Fruit fly (Drosophila melanogaster) whole organism: Measurements from ENCODE around the gene Tomosyn.

Experiments
- CG8478 ChIP-seq: fragments of >200 bp; optimal IDR thresholded peaks from 2 replicates; lab custom pipeline; 2018; ENCODE audit warnings: inconsistent platforms
- Dll ChIP-seq: fragments of >200 bp; optimal IDR thresholded peaks from 2 replicates; lab custom pipeline; 2017
- EcR ChIP-seq, 2 experiments: fragments of >200 bp; optimal IDR thresholded peaks; 2 replicates each; lab custom pipeline; 2017; ENCODE audit warnings: missing biosample characterization in 2 of 2, missing genetic modification characterization in 2 of 2, missing genetic modification reagents in 2 of 2
- psq ChIP-seq: fragments of >200 bp; optimal IDR thresholded peaks from 2 replicates; lab custom pipeline; 2017
- usp ChIP-seq: fragments of >200 bp; optimal IDR thresholded peaks from 2 replicates; lab custom pipeline; 2017; ENCODE audit warnings: missing biosample characterization, missing genetic modification characterization, mixed read lengths

DNA sequence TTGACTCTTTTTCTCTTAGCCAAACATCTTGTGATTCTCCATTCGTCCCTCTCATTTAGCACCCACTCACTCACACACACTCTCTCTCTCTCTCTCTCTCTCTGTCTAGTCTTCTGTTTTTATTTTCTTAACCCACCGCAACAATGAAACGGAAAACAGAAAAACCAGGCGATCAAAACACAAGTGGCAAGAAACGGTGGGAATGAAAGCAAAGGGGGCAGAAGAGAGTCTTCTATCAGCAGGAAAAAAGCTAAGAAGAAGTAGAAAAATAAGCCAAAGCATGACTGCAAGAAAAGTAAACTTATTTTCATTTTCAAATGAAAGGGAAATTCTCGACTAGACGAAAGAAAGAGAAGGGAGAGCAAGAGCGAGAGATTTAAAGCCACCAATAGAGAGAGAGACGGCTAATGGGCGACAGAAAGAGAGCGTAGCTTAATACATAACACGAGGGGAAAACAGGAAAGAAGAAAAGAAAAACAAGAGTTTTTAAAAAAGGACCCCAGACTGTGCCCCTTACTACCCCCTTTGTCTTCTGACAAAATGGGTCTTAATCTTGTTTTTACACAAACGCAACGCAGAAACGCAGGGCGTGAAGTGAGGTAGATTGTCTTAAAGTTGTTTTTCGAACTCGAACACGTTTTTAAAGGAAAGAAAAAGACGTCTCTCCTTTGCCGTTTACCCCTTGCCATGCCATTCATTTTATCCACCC, 42.6 kb downstream of the Tomosyn start:
- no peak for TF ChIP-seq usp
- no peak for TF ChIP-seq psq (lab: Kevin White, UChicago)
- TF ChIP-seq Dll (lab: Kevin White, UChicago): no peak
- TF ChIP-seq EcR (GFP tag; optimal IDR thresholded peaks at IDR 0.05; lab: Kevin White, UChicago): no peak
- TF ChIP-seq CG8478: no peak
